Worm (Caenorhabditis elegans) whole organism, midembryonic: ENCODE data around the gene snpc-3.1.

Source experiments
- flt-1 ChIP-seq: fragments of 200-800 bp; sonication (Bioruptor generic); IDR thresholded peaks from 2 replicates; pipeline ENCODE4 v1.3.6; 2022; ENCODE audit warnings: missing genetic modification characterization, missing compliant biosample characterization
- tab-1 ChIP-seq: fragments of 200-800 bp; sonication (Bioruptor generic); IDR thresholded peaks from 2 replicates; pipeline ENCODE4 v1.3.6; 2022; ENCODE audit warnings: missing genetic modification characterization, missing compliant biosample characterization
- ztf-23 ChIP-seq: fragments of 200-800 bp; sonication (Bioruptor generic); IDR thresholded peaks from 2 replicates; pipeline ENCODE4 v1.3.6; 2022; ENCODE audit warnings: missing genetic modification reagents, missing genetic modification characterization, missing compliant biosample characterization
- ztf-29 ChIP-seq: fragments of 200-800 bp; sonication (Bioruptor generic); IDR thresholded peaks from 2 replicates; pipeline ENCODE4 v1.3.6; 2022; ENCODE audit warnings: missing genetic modification reagents, missing genetic modification characterization, missing compliant biosample characterization

- TF ChIP-seq flt-1 (GFP tag; lab: Robert Waterston, UW) = no peak
- TF ChIP-seq tab-1 = no peak
- TF ChIP-seq ztf-29 (GFP tag; lab: Robert Waterston, UW) = no peak
- TF ChIP-seq ztf-23 (GFP tag; lab: Robert Waterston, UW) = no peak
Measured at ce11 chrIV:5494099-5494498, 8.0 kb upstream of the snpc-3.1 start.
